Worm (Caenorhabditis elegans): ENCODE results near the gene F43D2.3.

Gene F43D2.3

ce11 chrV:14633319-14633718, 1.6 kb downstream of the F43D2.3 start:
- TF ChIP-seq lin-39 (tag; optimal IDR thresholded peaks at IDR 0.05) (no peak), R02D3.7 (tag; optimal IDR thresholded peaks at IDR 0.05) (no peak), nhr-11 (tag; optimal IDR thresholded peaks at IDR 0.05) (no peak), sma-9 (GFP tag; optimal IDR thresholded peaks at IDR 0.05) (peak; percentile 27), sma-9 (tag; optimal IDR thresholded peaks at IDR 0.05) (no peak), nhr-10 (tag; optimal IDR thresholded peaks at IDR 0.05) (no peak), sma-3 (GFP tag; optimal IDR thresholded peaks at IDR 0.05) (peak; percentile 17), sem-4 (tag; optimal IDR thresholded peaks at IDR 0.05) (no peak), elt-3 (tag; optimal IDR thresholded peaks at IDR 0.05) (no peak), blmp-1 (tag; optimal IDR thresholded peaks at IDR 0.05; ENCODE audit: insufficient read depth) (peak; percentile 81), aly-2 (tag; optimal IDR thresholded peaks at IDR 0.05) (no peak)

ce11 chrV:14635119-14635518, 3.4 kb downstream of the F43D2.3 start, which contains the start of gene F43D2.6:
Gene F43D2.6, minus strand, starts transcription at chrV:14635180.
- no peak for TF ChIP-seq unc-55 (GFP tag; optimal IDR thresholded peaks at IDR 0.05)
- TF ChIP-seq ama-1 (optimal IDR thresholded peaks at IDR 0.05), result no peak
- no peak for TF ChIP-seq dmd-4 (tag; optimal IDR thresholded peaks at IDR 0.05)
- TF ChIP-seq Y55F3AM.14 (GFP tag; optimal IDR thresholded peaks at IDR 0.05), result no peak
- no peak for TF ChIP-seq aly-2 (tag; optimal IDR thresholded peaks at IDR 0.05)
- TF ChIP-seq nhr-11 (tag; optimal IDR thresholded peaks at IDR 0.05), result no peak

ce11 chrV:14638075-14638474, 6.4 kb downstream of the F43D2.3 start:
- no peak for TF ChIP-seq skn-1 (tag; optimal IDR thresholded peaks at IDR 0.05)
- no peak for TF ChIP-seq zag-1 (tag; optimal IDR thresholded peaks at IDR 0.05)
- no peak for TF ChIP-seq ceh-82 (tag; optimal IDR thresholded peaks at IDR 0.05)

ce11 chrV:14640071-14640470, 8.4 kb downstream of the F43D2.3 start, which contains the start of gene F43D2.7:
Gene F43D2.7, minus strand, starts transcription at chrV:14640171.
- TF ChIP-seq nhr-6 (tag; optimal IDR thresholded peaks at IDR 0.05) (no peak), C34F6.9 (tag; optimal IDR thresholded peaks at IDR 0.05) (no peak), lsy-2 (tag; optimal IDR thresholded peaks at IDR 0.05) (no peak), egl-27 (tag; optimal IDR thresholded peaks at IDR 0.05) (no peak), skn-1 (tag; optimal IDR thresholded peaks at IDR 0.05) (no peak), fos-1 (tag; optimal IDR thresholded peaks at IDR 0.05) (no peak), ceh-82 (tag; optimal IDR thresholded peaks at IDR 0.05) (no peak), mdl-1 (tag; optimal IDR thresholded peaks at IDR 0.05) (no peak)

- TF ChIP-seq crh-2 (tag; optimal IDR thresholded peaks at IDR 0.05) (peak; percentile 62), nhr-21 (tag; optimal IDR thresholded peaks at IDR 0.05) (no peak), sma-9 (GFP tag; optimal IDR thresholded peaks at IDR 0.05) (peak; percentile 47), sma-9 (tag; optimal IDR thresholded peaks at IDR 0.05) (no peak), fos-1 (tag; optimal IDR thresholded peaks at IDR 0.05) (peak; percentile 97), gmeb-1 (tag; optimal IDR thresholded peaks at IDR 0.05) (peak; percentile 33), sem-4 (tag; optimal IDR thresholded peaks at IDR 0.05) (no peak), snpc-4 (tag; optimal IDR thresholded peaks at IDR 0.05) (no peak), ztf-11 (tag; optimal IDR thresholded peaks at IDR 0.05) (no peak), skn-1 (tag; optimal IDR thresholded peaks at IDR 0.05) (peak; percentile 22), ceh-16 (tag; optimal IDR thresholded peaks at IDR 0.05) (no peak)
Measured at ce11 chrV:14640769-14641168, 9.1 kb downstream of the F43D2.3 start, which contains the start of gene C54G10.1. Gene C54G10.1, plus strand, starts transcription at chrV:14641101.

ce11 chrV:14642016-14642415, 10.3 kb downstream of the F43D2.3 start:
- TF ChIP-seq nhr-21 (tag; optimal IDR thresholded peaks at IDR 0.05), result no peak
- TF ChIP-seq lin-11 (tag; optimal IDR thresholded peaks at IDR 0.05), result no peak
- no peak for TF ChIP-seq alr-1 (tag; optimal IDR thresholded peaks at IDR 0.05)
- no peak for TF ChIP-seq lin-13 (GFP tag; optimal IDR thresholded peaks at IDR 0.05)
- TF ChIP-seq ztf-4 (tag; optimal IDR thresholded peaks at IDR 0.05), result no peak
- TF ChIP-seq lin-39 (tag; optimal IDR thresholded peaks at IDR 0.05), result no peak
- TF ChIP-seq unc-55 (GFP tag; optimal IDR thresholded peaks at IDR 0.05), result no peak
- no peak for TF ChIP-seq sma-3 (GFP tag; optimal IDR thresholded peaks at IDR 0.05)
- no peak for TF ChIP-seq nhr-237 (tag; optimal IDR thresholded peaks at IDR 0.05)
- no peak for TF ChIP-seq unc-62 (GFP tag; optimal IDR thresholded peaks at IDR 0.05)

All from whole organism, L2 larva.